Fruit fly (Drosophila melanogaster): Measurements from ENCODE around the gene CG6012.

Gene CG6012

DNA sequence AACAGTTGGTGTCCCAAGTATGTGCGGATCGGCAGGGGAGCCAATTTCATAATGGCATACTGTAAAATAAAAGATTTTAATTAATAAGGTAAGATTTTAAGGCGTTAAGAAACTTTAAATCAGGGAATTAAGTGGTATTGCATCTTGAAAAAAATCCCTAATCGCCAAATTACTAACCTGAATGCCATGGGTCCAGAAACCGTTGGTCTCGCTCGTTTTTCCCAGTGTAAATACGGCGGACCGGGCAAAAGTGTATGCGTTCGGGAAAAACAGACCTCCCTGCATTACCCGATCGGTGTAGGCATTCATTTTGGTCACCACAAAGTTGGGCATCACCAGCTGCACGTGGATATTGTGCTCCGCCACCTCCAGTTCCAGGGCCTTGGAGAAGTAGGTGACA is 18.0 kb downstream of the CG6012 start (continued):
- TF ChIP-seq CG10631 (GFP tag; optimal IDR thresholded peaks at IDR 0.05) = no peak
- TF ChIP-seq Blimp-1 (GFP tag; optimal IDR thresholded peaks at IDR 0.05) = no peak
- TF ChIP-seq CG7368 (GFP tag; optimal IDR thresholded peaks at IDR 0.05) = peak; percentile 4
- no peak for TF ChIP-seq fd85E (GFP tag; optimal IDR thresholded peaks at IDR 0.05)
- TF ChIP-seq topi (GFP tag; optimal IDR thresholded peaks at IDR 0.05) = peak; percentile 65
- peak; percentile 68 for TF ChIP-seq Met (GFP tag; optimal IDR thresholded peaks at IDR 0.05)
- TF ChIP-seq CG8319 (GFP tag; optimal IDR thresholded peaks at IDR 0.05) = no peak
- no peak for TF ChIP-seq CG16779 (tag; optimal IDR thresholded peaks at IDR 0.05)
- TF ChIP-seq CG6808 (GFP tag; optimal IDR thresholded peaks at IDR 0.05) = no peak
- peak; percentile 50 for TF ChIP-seq CG3919 (GFP tag; optimal IDR thresholded peaks at IDR 0.05)
- peak; percentile 66 for TF ChIP-seq Hr39 (GFP tag; optimal IDR thresholded peaks at IDR 0.05)
- peak; percentile 33; the same call in 1 of the 3 replicates for TF ChIP-seq CG8119 (GFP tag; IDR thresholded peaks at IDR 0.05)
- TF ChIP-seq CG11294 (GFP tag; IDR thresholded peaks at IDR 0.05) = no peak
- no peak for TF ChIP-seq dsx (GFP tag; optimal IDR thresholded peaks at IDR 0.05; ENCODE audit: poor library complexity, severe bottlenecking)
- no peak for TF ChIP-seq CG4318 (GFP tag; optimal IDR thresholded peaks at IDR 0.05)
- TF ChIP-seq CG6163 (GFP tag; IDR thresholded peaks at IDR 0.05) = no peak; the same call in 2 of the 3 replicates
- peak; percentile 50; the same call in 1 of the 2 replicates for TF ChIP-seq CG15336 (GFP tag; IDR thresholded peaks at IDR 0.05)
- no peak for TF ChIP-seq CG11902 (GFP tag; optimal IDR thresholded peaks at IDR 0.05)
- peak; percentile 42 for TF ChIP-seq OdsH (GFP tag; optimal IDR thresholded peaks at IDR 0.05)
- peak; percentile 41 for TF ChIP-seq net (GFP tag; optimal IDR thresholded peaks at IDR 0.05)
- TF ChIP-seq CG32006 (GFP tag; optimal IDR thresholded peaks at IDR 0.05) = peak; percentile 21
- TF ChIP-seq CG11762 (GFP tag; optimal IDR thresholded peaks at IDR 0.05; ENCODE audit: insufficient read depth) = no peak
- peak; percentile 46 for TF ChIP-seq CG31627 (GFP tag; optimal IDR thresholded peaks at IDR 0.05)
- TF ChIP-seq lz (GFP tag; optimal IDR thresholded peaks at IDR 0.05) = peak; percentile 47
- no peak for TF ChIP-seq dac (GFP tag; optimal IDR thresholded peaks at IDR 0.05)
- TF ChIP-seq CG8632 (GFP tag; optimal IDR thresholded peaks at IDR 0.05) = no peak
- peak; percentile 61 for TF ChIP-seq Sox102F (GFP tag; optimal IDR thresholded peaks at IDR 0.05)
- peak; percentile 48 for TF ChIP-seq CG6276 (GFP tag; optimal IDR thresholded peaks at IDR 0.05)
- TF ChIP-seq CG1621 (tag; optimal IDR thresholded peaks at IDR 0.05) = no peak
- TF ChIP-seq Hr38 (GFP tag; optimal IDR thresholded peaks at IDR 0.05) = no peak
- no peak for TF ChIP-seq ss (GFP tag; optimal IDR thresholded peaks at IDR 0.05)
- TF ChIP-seq esn (GFP tag; optimal IDR thresholded peaks at IDR 0.05) = peak; percentile 72
- peak; percentile 10 for TF ChIP-seq Sox15 (GFP tag; optimal IDR thresholded peaks at IDR 0.05)
- TF ChIP-seq achi (GFP tag; optimal IDR thresholded peaks at IDR 0.05) = peak; percentile 32
- TF ChIP-seq Ets21C (GFP tag; optimal IDR thresholded peaks at IDR 0.05) = peak; percentile 16
- TF ChIP-seq svp (GFP tag) = peak; percentile 70
- TF ChIP-seq salr (GFP tag; optimal IDR thresholded peaks at IDR 0.05) = no peak
- TF ChIP-seq spab (GFP tag; optimal IDR thresholded peaks at IDR 0.05) = no peak

DNA sequence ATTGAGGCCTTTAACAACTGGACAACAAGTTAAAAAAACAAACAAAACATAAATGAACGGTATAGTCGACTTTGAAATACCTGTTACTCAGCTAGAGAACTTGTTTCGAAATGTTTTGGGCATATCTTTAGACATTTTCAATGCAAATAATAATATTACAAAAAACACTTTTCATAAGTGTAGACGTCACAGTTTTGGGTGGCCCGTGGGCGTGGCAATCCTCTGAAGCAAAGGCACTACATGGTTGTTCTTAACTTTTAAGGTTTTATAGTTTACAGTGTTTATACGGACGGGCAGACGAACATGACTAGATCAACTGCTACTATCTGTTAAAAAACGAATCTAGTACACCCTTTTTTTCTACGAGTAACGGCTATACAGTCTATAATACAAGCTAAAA is 18.8 kb downstream of the CG6012 start:
- TF ChIP-seq dac (GFP tag; optimal IDR thresholded peaks at IDR 0.05) (peak; percentile 23), CG8319 (GFP tag; optimal IDR thresholded peaks at IDR 0.05) (no peak), CG6854 (GFP tag; optimal IDR thresholded peaks at IDR 0.05) (no peak), Eip78C (GFP tag) (peak; percentile 90), Hr39 (GFP tag; optimal IDR thresholded peaks at IDR 0.05) (peak; percentile 52), svp (GFP tag) (peak; percentile 74), CG8119 (GFP tag; IDR thresholded peaks at IDR 0.05) (peak; percentile 35; the same call in 2 of the 3 replicates), Lpt (GFP tag; optimal IDR thresholded peaks at IDR 0.05) (no peak), fkh (GFP tag; optimal IDR thresholded peaks at IDR 0.05) (no peak), Blimp-1 (GFP tag; optimal IDR thresholded peaks at IDR 0.05) (no peak), CG16779 (tag; optimal IDR thresholded peaks at IDR 0.05) (no peak), Ets96B (tag; optimal IDR thresholded peaks at IDR 0.05) (no peak), CG1621 (tag; optimal IDR thresholded peaks at IDR 0.05) (no peak), Hr38 (GFP tag; optimal IDR thresholded peaks at IDR 0.05) (no peak), Ets21C (GFP tag; optimal IDR thresholded peaks at IDR 0.05) (peak; percentile 23), OdsH (GFP tag; optimal IDR thresholded peaks at IDR 0.05) (peak; percentile 11), CG3919 (GFP tag; optimal IDR thresholded peaks at IDR 0.05) (no peak), Eip93F (GFP tag; optimal IDR thresholded peaks at IDR 0.05) (no peak), CG32006 (GFP tag; optimal IDR thresholded peaks at IDR 0.05) (peak; percentile 66), Met (GFP tag; optimal IDR thresholded peaks at IDR 0.05) (peak; percentile 59), CG9139 (GFP tag; optimal IDR thresholded peaks at IDR 0.05) (no peak), CG11294 (GFP tag; IDR thresholded peaks at IDR 0.05) (no peak), CG10631 (GFP tag; optimal IDR thresholded peaks at IDR 0.05) (peak; percentile 49), CG15336 (GFP tag; IDR thresholded peaks at IDR 0.05) (no peak), salr (GFP tag; optimal IDR thresholded peaks at IDR 0.05) (no peak), Sox14 (GFP tag; optimal IDR thresholded peaks at IDR 0.05) (peak; percentile 33), Gug (GFP tag; IDR thresholded peaks at IDR 0.05) (no peak), cyc (GFP tag; optimal IDR thresholded peaks at IDR 0.05) (peak; percentile 11), achi (GFP tag; optimal IDR thresholded peaks at IDR 0.05) (peak; percentile 42), topi (GFP tag; optimal IDR thresholded peaks at IDR 0.05) (peak; percentile 47), CG6163 (GFP tag; IDR thresholded peaks at IDR 0.05) (no peak), esn (GFP tag; optimal IDR thresholded peaks at IDR 0.05) (peak; percentile 70)
